Worm (Caenorhabditis elegans) whole organism, L2 larva: ENCODE results near the gene jmjd-1.2.

ENCODE experiments used
- R02D3.7 ChIP-seq: fragments of 150-350 bp; optimal IDR thresholded peaks from 2 replicates; lab custom pipeline; 2014; ENCODE audit warnings: missing biosample characterization, missing genetic modification characterization
- ama-1 ChIP-seq: fragments of 150-350 bp; optimal IDR thresholded peaks from 2 replicates; lab custom pipeline; 2018; ENCODE audit warnings: inconsistent platforms
- blmp-1 ChIP-seq: sonication (generic microtip); optimal IDR thresholded peaks from 2 replicates; lab custom pipeline; 2017; ENCODE audit warnings: missing genetic modification characterization, mild to moderate bottlenecking, missing compliant biosample characterization, antibody characterized with exemption, moderate library complexity; ENCODE audit not compliant: insufficient read depth
- crh-2 ChIP-seq: sonication (generic microtip); optimal IDR thresholded peaks from 2 replicates; lab custom pipeline; 2017; ENCODE audit warnings: missing biosample characterization, missing genetic modification characterization
- egl-27 ChIP-seq: sonication (generic microtip); optimal IDR thresholded peaks from 3 replicates; lab custom pipeline; 2017; ENCODE audit warnings: missing biosample characterization, missing genetic modification reagents, missing genetic modification characterization
- elt-3 ChIP-seq: sonication (generic microtip); optimal IDR thresholded peaks from 2 replicates; lab custom pipeline; 2017; ENCODE audit warnings: missing biosample characterization, missing genetic modification characterization
- nhr-12 ChIP-seq: fragments of 150-350 bp; optimal IDR thresholded peaks from 2 replicates; lab custom pipeline; 2014; ENCODE audit warnings: missing biosample characterization, missing genetic modification characterization
- ztf-11 ChIP-seq: sonication (generic microtip); optimal IDR thresholded peaks from 2 replicates; lab custom pipeline; 2017; ENCODE audit warnings: missing biosample characterization, missing genetic modification characterization

DNA sequence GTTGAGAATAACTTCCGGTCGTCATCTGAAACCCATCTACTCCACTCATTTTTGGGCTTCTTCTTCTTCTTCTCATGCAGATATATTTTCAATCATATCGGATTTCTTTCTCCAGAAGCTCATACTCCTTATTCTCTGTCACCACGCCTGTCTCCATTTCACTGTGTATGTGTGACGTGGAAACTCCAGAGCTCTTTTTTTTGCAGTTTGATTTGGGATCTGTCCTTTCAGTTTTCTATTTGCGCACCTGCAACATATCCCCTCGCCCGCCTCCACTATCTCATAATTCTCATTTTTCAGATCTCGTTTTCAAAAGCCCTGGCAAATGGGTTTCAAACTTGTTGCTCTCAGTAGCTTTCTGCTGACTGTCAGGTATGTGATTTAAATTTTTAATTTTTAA lies 17.9 kb downstream of the jmjd-1.2 start, which contains the start of gene kin-36:
- TF ChIP-seq elt-3 (tag; lab: Kevin White, UChicago) (no peak), blmp-1 (tag; lab: Kevin White, UChicago) (no peak), egl-27 (tag; lab: Kevin White, UChicago) (no peak), R02D3.7 (tag; lab: Kevin White, UChicago) (no peak), ama-1 (lab: Kevin White, UChicago) (no peak), ztf-11 (tag; lab: Kevin White, UChicago) (no peak), crh-2 (tag; lab: Kevin White, UChicago) (no peak), nhr-12 (no peak)
